Fruit fly (Drosophila melanogaster): ENCODE measurements around the gene CG17327.

Gene CG17327

dm6 chr3R:13012351-13012750 lies 14.8 kb upstream of the CG17327 start (continued):
- TF ChIP-seq Gug (GFP tag; IDR thresholded peaks at IDR 0.05), result peak; percentile 80
- TF ChIP-seq esn (GFP tag; optimal IDR thresholded peaks at IDR 0.05), result peak; percentile 81
- peak; percentile 80 for TF ChIP-seq net (GFP tag; optimal IDR thresholded peaks at IDR 0.05)
- TF ChIP-seq vri (GFP tag; optimal IDR thresholded peaks at IDR 0.05), result peak; percentile 86
- TF ChIP-seq Met (GFP tag; optimal IDR thresholded peaks at IDR 0.05), result peak; percentile 71
- peak; percentile 71 for TF ChIP-seq Sox102F (GFP tag; optimal IDR thresholded peaks at IDR 0.05)
- TF ChIP-seq Hr39 (GFP tag; optimal IDR thresholded peaks at IDR 0.05), result peak; percentile 75
- peak; percentile 62 for TF ChIP-seq achi (GFP tag; optimal IDR thresholded peaks at IDR 0.05)
- TF ChIP-seq CG3919 (GFP tag; optimal IDR thresholded peaks at IDR 0.05), result peak; percentile 72
- peak; percentile 78 for TF ChIP-seq pdm3 (GFP tag; optimal IDR thresholded peaks at IDR 0.05)
- peak; percentile 66 for TF ChIP-seq topi (GFP tag; optimal IDR thresholded peaks at IDR 0.05)

dm6 chr3R:13011621-13011963 lies 14.1 kb upstream of the CG17327 start, which contains the start of gene CtBP:
Gene CtBP, plus strand, starts transcription at chr3R:13011649.
- TF ChIP-seq CG8319 (GFP tag; optimal IDR thresholded peaks at IDR 0.05) (no peak), ss (GFP tag; optimal IDR thresholded peaks at IDR 0.05) (peak in 1 of 2 experiments; percentile 31), CG1621 (tag; optimal IDR thresholded peaks at IDR 0.05) (peak; percentile 92), CG16779 (tag; optimal IDR thresholded peaks at IDR 0.05) (peak; percentile 15), CG8119 (GFP tag; IDR thresholded peaks at IDR 0.05) (0 out of 3 replicates have a peak, but pooled peaks have one; percentile 26), CG6854 (GFP tag; optimal IDR thresholded peaks at IDR 0.05) (peak; percentile 40), Gug (GFP tag; IDR thresholded peaks at IDR 0.05) (no peak), salr (GFP tag; optimal IDR thresholded peaks at IDR 0.05) (no peak), cyc (GFP tag; optimal IDR thresholded peaks at IDR 0.05) (no peak), CG7368 (GFP tag; optimal IDR thresholded peaks at IDR 0.05) (no peak), dsx (GFP tag; optimal IDR thresholded peaks at IDR 0.05; ENCODE audit: poor library complexity, severe bottlenecking) (no peak)

- TF ChIP-seq Eip78C (GFP tag) (peak; percentile 31), Sox14 (GFP tag; optimal IDR thresholded peaks at IDR 0.05) (peak; percentile 87), CG8119 (GFP tag; IDR thresholded peaks at IDR 0.05) (0 out of 3 replicates have a peak, but pooled peaks have one; percentile 28), CG6854 (GFP tag; optimal IDR thresholded peaks at IDR 0.05) (peak; percentile 2), Hr38 (GFP tag; optimal IDR thresholded peaks at IDR 0.05) (no peak), CG6163 (GFP tag; IDR thresholded peaks at IDR 0.05) (peak; percentile 50; the same call in 1 of the 3 replicates), CG8319 (GFP tag; optimal IDR thresholded peaks at IDR 0.05) (peak; percentile 21), Hr4 (GFP tag; optimal IDR thresholded peaks at IDR 0.05) (no peak), CG15336 (GFP tag; IDR thresholded peaks at IDR 0.05) (0 out of 2 replicates have a peak, but pooled peaks have one; percentile 17), vri (GFP tag; optimal IDR thresholded peaks at IDR 0.05) (peak; percentile 73)
Measured at dm6 chr3R:13010905-13011620, 13.5 kb upstream of the CG17327 start, which contains the start of gene CG8031. Gene CG8031, minus strand, starts transcription at chr3R:13011310.

- TF ChIP-seq Hr4 (GFP tag; optimal IDR thresholded peaks at IDR 0.05) (no peak), esn (GFP tag; optimal IDR thresholded peaks at IDR 0.05) (no peak), salr (GFP tag; optimal IDR thresholded peaks at IDR 0.05) (no peak), CG6808 (GFP tag; optimal IDR thresholded peaks at IDR 0.05) (no peak), eg (GFP tag; IDR thresholded peaks at IDR 0.05) (no peak), Smox (GFP tag; optimal IDR thresholded peaks at IDR 0.05) (no peak), CG8119 (GFP tag; IDR thresholded peaks at IDR 0.05) (no peak), spab (GFP tag; optimal IDR thresholded peaks at IDR 0.05) (no peak), fd85E (GFP tag; optimal IDR thresholded peaks at IDR 0.05) (no peak), Ets21C (GFP tag; optimal IDR thresholded peaks at IDR 0.05) (no peak), topi (GFP tag; optimal IDR thresholded peaks at IDR 0.05) (no peak), Sox15 (GFP tag; optimal IDR thresholded peaks at IDR 0.05) (no peak), cyc (GFP tag; optimal IDR thresholded peaks at IDR 0.05) (no peak), CG4318 (GFP tag; optimal IDR thresholded peaks at IDR 0.05) (no peak), ss (GFP tag; optimal IDR thresholded peaks at IDR 0.05) (no peak), CG1621 (tag; optimal IDR thresholded peaks at IDR 0.05) (no peak), Hr39 (GFP tag; optimal IDR thresholded peaks at IDR 0.05) (no peak), CG31627 (GFP tag; optimal IDR thresholded peaks at IDR 0.05) (no peak), svp (GFP tag) (no peak), CG15336 (GFP tag; IDR thresholded peaks at IDR 0.05) (no peak)
Measured at dm6 chr3R:13009595-13009994, 12.1 kb upstream of the CG17327 start, which contains the start of gene CG11656. Gene CG11656, plus strand, starts transcription at chr3R:13009895.
